Worm (Caenorhabditis elegans): ENCODE measurements around the gene wht-8.
A peak's percentile ranks its signal among the peaks of the same experiment; 100 is the strongest.

Gene wht-8

DNA sequence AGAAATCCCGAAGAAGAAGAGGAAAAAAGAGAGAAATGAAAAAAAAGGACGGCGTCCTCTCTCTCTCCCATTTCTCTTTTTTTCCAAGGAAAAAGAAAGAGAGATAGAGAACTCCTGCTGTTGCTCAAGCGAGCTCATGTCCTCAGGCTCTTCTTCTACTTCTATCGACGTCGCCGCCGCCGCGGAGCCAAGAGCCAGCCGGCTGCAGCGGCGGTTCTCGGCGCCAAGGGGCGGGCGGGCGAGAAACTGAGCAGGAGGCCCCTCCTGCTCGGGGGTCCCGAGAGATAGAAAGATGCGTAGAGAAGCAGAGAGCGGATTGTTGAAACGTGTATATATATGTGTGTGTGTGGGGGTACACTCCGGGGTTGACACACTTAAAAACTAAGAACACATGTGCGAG is 15.6 kb upstream of the wht-8 start (continued):
- TF ChIP-seq isw-1 (GFP tag; IDR thresholded peaks at IDR 0.05) (no peak), C04F5.9 (tag; optimal IDR thresholded peaks at IDR 0.05) (no peak), zag-1 (tag; optimal IDR thresholded peaks at IDR 0.05) (no peak), nhr-76 (tag; optimal IDR thresholded peaks at IDR 0.05) (no peak), F16B12.6 (tag; optimal IDR thresholded peaks at IDR 0.05) (no peak), dsc-1 (tag; optimal IDR thresholded peaks at IDR 0.05) (peak; percentile 66), lsy-2 (tag; optimal IDR thresholded peaks at IDR 0.05) (peak in 1 of 2 experiments; percentile 49), efl-1 (optimal IDR thresholded peaks at IDR 0.05) (peak in 1 of 2 experiments; percentile 7), efl-1 (GFP tag; optimal IDR thresholded peaks at IDR 0.05 in 1 of 2) (peak in 1 of 2 experiments; percentile 11), nhr-77 (tag; optimal IDR thresholded peaks at IDR 0.05) (no peak), unc-30 (tag; optimal IDR thresholded peaks at IDR 0.05) (no peak), rnt-1 (tag; optimal IDR thresholded peaks at IDR 0.05) (peak; percentile 30), nhr-90 (tag; optimal IDR thresholded peaks at IDR 0.05; ENCODE audit: poor library complexity) (no peak), nhr-19 (GFP tag; conservative IDR thresholded peaks at IDR 0.05) (no peak), pag-3 (tag; optimal IDR thresholded peaks at IDR 0.05; ENCODE audit: borderline replicate concordance, insufficient read depth) (no peak), ceh-90 (tag; optimal IDR thresholded peaks at IDR 0.05) (no peak), pax-3 (tag; optimal IDR thresholded peaks at IDR 0.05) (no peak), elt-3 (tag; optimal IDR thresholded peaks at IDR 0.05) (no peak), hlh-4 (tag; optimal IDR thresholded peaks at IDR 0.05) (no peak), unc-130 (tag; optimal IDR thresholded peaks at IDR 0.05) (no peak), ceh-63 (GFP tag; optimal IDR thresholded peaks at IDR 0.05) (no peak), C34B4.2 (tag; optimal IDR thresholded peaks at IDR 0.05) (no peak), mab-9 (GFP tag; IDR thresholded peaks at IDR 0.05) (0 out of 2 replicates have a peak, but pooled peaks have one; percentile 38), unc-86 (tag; optimal IDR thresholded peaks at IDR 0.05) (no peak), efl-3 (GFP tag; optimal IDR thresholded peaks at IDR 0.05) (no peak), snu-23 (GFP tag; optimal IDR thresholded peaks at IDR 0.05) (peak; percentile 21), nhr-20 (tag; optimal IDR thresholded peaks at IDR 0.05) (no peak), ces-1 (GFP tag; optimal IDR thresholded peaks at IDR 0.05) (no peak), xbp-1 (tag; optimal IDR thresholded peaks at IDR 0.05) (peak; percentile 4), aly-2 (tag; optimal IDR thresholded peaks at IDR 0.05) (no peak), mep-1 (tag; optimal IDR thresholded peaks at IDR 0.05) (peak; percentile 7), lin-14 (GFP tag; optimal IDR thresholded peaks at IDR 0.05) (peak; percentile 94), hpl-2 (GFP tag; optimal IDR thresholded peaks at IDR 0.05) (no peak), grh-1 (GFP tag; IDR thresholded peaks at IDR 0.05) (no peak)

DNA sequence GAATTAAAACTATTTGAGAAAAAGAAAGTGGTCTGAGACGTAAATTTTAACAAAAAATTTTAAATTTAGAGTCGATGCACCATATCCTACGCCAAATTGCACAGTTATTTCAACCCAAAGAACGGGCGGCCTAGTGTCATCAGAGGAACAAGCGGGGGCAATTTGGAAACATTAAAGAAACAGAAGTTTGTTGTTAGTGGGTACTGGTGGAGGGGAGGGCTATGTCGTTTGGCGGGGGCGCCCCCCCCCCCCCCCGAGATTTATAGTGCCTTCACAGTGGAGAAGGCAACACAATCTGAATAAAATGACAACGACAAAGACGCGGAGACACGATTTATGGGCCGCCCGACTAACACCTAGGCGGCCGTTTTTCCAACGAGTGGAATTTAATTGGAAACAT is 11.7 kb upstream of the wht-8 start:
- TF ChIP-seq zag-1 (tag; optimal IDR thresholded peaks at IDR 0.05) = no peak
- TF ChIP-seq dsc-1 (tag; optimal IDR thresholded peaks at IDR 0.05) = peak; percentile 60
- TF ChIP-seq fkh-4 (tag; optimal IDR thresholded peaks at IDR 0.05; ENCODE audit: borderline replicate concordance) = peak; percentile 23

- TF ChIP-seq ceh-8 (GFP tag; optimal IDR thresholded peaks at IDR 0.05) (no peak), efl-1 (optimal IDR thresholded peaks at IDR 0.05) (no peak), efl-1 (GFP tag; optimal IDR thresholded peaks at IDR 0.05 in 1 of 2) (peak in 1 of 2 experiments; percentile 49), lin-35 (GFP tag; optimal IDR thresholded peaks at IDR 0.05) (no peak), mab-9 (GFP tag; IDR thresholded peaks at IDR 0.05) (no peak)
Observed at ce11 chrIII:11207825-11208224, 10.8 kb upstream of the wht-8 start.

ce11 chrIII:11208371-11208770 is 10.2 kb upstream of the wht-8 start:
- TF ChIP-seq lin-13 (GFP tag; optimal IDR thresholded peaks at IDR 0.05) (no peak), efl-1 (optimal IDR thresholded peaks at IDR 0.05) (peak in 1 of 2 experiments; percentile 4), efl-1 (GFP tag; optimal IDR thresholded peaks at IDR 0.05 in 1 of 2) (no peak), unc-130 (tag; optimal IDR thresholded peaks at IDR 0.05) (no peak), ceh-88 (GFP tag; IDR thresholded peaks at IDR 0.05) (no peak), sup-37 (GFP tag; optimal IDR thresholded peaks at IDR 0.05) (no peak), lin-39 (tag; optimal IDR thresholded peaks at IDR 0.05) (no peak), C16A3.4 (tag; optimal IDR thresholded peaks at IDR 0.05) (no peak)
